Worm (Caenorhabditis elegans) whole organism, midembryonic: ENCODE results near the gene sec-15.

ENCODE experiments used
- T22C8.4 ChIP-seq: fragments of 200-800 bp; sonication (Bioruptor generic); IDR thresholded peaks from 2 replicates; pipeline ENCODE4 v1.3.6; 2022; ENCODE audit warnings: missing genetic modification characterization, missing compliant biosample characterization
- cog-1 ChIP-seq: sonication (generic microtip); optimal IDR thresholded peaks from 2 replicates; lab custom pipeline; 2016; ENCODE audit warnings: missing genetic modification characterization, missing compliant biosample characterization
- flt-1 ChIP-seq: fragments of 200-800 bp; sonication (Bioruptor generic); IDR thresholded peaks from 2 replicates; pipeline ENCODE4 v1.3.6; 2022; ENCODE audit warnings: missing genetic modification characterization, missing compliant biosample characterization
- med-1 ChIP-seq: sonication (generic microtip); optimal IDR thresholded peaks from 2 replicates; lab custom pipeline; 2017; ENCODE audit warnings: missing genetic modification characterization, mild to moderate bottlenecking, missing compliant biosample characterization, antibody characterized with exemption, missing genetic modification reagents; ENCODE audit not compliant: insufficient read depth
- ref-1 ChIP-seq: fragments of 200-800 bp; sonication (Bioruptor generic); conservative IDR thresholded peaks from 2 replicates; pipeline ENCODE4 v1.3.6; 2022; ENCODE audit warnings: missing genetic modification reagents, missing genetic modification characterization, missing compliant biosample characterization
- tab-1 ChIP-seq: fragments of 200-800 bp; sonication (Bioruptor generic); IDR thresholded peaks from 2 replicates; pipeline ENCODE4 v1.3.6; 2022; ENCODE audit warnings: missing genetic modification characterization, missing compliant biosample characterization
- ztf-23 ChIP-seq: fragments of 200-800 bp; sonication (Bioruptor generic); IDR thresholded peaks from 2 replicates; pipeline ENCODE4 v1.3.6; 2022; ENCODE audit warnings: missing genetic modification reagents, missing genetic modification characterization, missing compliant biosample characterization
- ztf-29 ChIP-seq: fragments of 200-800 bp; sonication (Bioruptor generic); IDR thresholded peaks from 2 replicates; pipeline ENCODE4 v1.3.6; 2022; ENCODE audit warnings: missing genetic modification reagents, missing genetic modification characterization, missing compliant biosample characterization

DNA sequence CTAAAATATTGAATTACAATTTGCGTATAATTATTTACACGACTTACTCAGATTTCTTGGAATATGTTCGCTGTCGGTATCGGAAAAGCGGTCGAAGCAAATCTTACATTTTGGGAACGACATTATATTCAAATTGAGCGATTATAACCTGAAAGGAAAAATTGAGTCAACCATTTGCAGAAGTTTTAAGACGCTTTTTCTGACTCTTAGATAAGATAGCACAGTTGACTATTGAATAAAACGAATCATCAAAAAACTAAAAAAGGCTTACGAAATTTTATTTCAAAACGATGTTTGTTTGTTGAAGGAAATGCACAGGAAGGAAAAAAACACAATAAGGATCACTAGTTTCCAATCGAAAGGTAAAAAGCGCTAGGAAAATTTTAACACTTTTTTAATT is 7.2 kb downstream of the sec-15 start, which contains the start of gene rcs-1:
- no peak for TF ChIP-seq tab-1 (GFP tag; lab: Robert Waterston, UW)
- TF ChIP-seq T22C8.4 (GFP tag; lab: Robert Waterston, UW): no peak
- TF ChIP-seq med-1 (GFP tag; lab: Kevin White, UChicago): no peak
- TF ChIP-seq ztf-29 (GFP tag; lab: Robert Waterston, UW): no peak
- no peak for TF ChIP-seq flt-1 (GFP tag; lab: Robert Waterston, UW)
- no peak for TF ChIP-seq cog-1 (tag; lab: Kevin White, UChicago)
- TF ChIP-seq ztf-23 (GFP tag; lab: Robert Waterston, UW): no peak
- TF ChIP-seq ref-1: no peak
